Worm (Caenorhabditis elegans): ENCODE results near the gene Y110A2AL.6.

Y110A2AL.6 gene

ce11 chrII:2815017-2815416 is 26.4 kb downstream of the Y110A2AL.6 start:
- TF ChIP-seq mls-2 (tag; optimal IDR thresholded peaks at IDR 0.05) = no peak
- no peak for TF ChIP-seq unc-62 (GFP tag; optimal IDR thresholded peaks at IDR 0.05)
- TF ChIP-seq unc-120 (tag; optimal IDR thresholded peaks at IDR 0.05; ENCODE audit: poor library complexity, severe bottlenecking) = no peak
- no peak for TF ChIP-seq sem-2 (GFP tag; optimal IDR thresholded peaks at IDR 0.05)
- no peak for TF ChIP-seq pha-4 (tag; optimal IDR thresholded peaks at IDR 0.05)
- no peak for TF ChIP-seq nhr-28 (tag; optimal IDR thresholded peaks at IDR 0.05)
- TF ChIP-seq blmp-1 (tag; optimal IDR thresholded peaks at IDR 0.05) = no peak
- TF ChIP-seq sptf-1 (tag; optimal IDR thresholded peaks at IDR 0.05) = no peak
- TF ChIP-seq elt-3 (tag; optimal IDR thresholded peaks at IDR 0.05) = no peak

ce11 chrII:2807674-2808206 is 33.7 kb downstream of the Y110A2AL.6 start, which contains the start of gene K12H6.12:
Gene K12H6.12, plus strand, starts transcription at chrII:2808156.
- TF ChIP-seq unc-62 (GFP tag; optimal IDR thresholded peaks at IDR 0.05) (no peak), ceh-43 (GFP tag; optimal IDR thresholded peaks at IDR 0.05) (no peak), lin-13 (tag; optimal IDR thresholded peaks at IDR 0.05) (no peak), cnd-1 (tag; optimal IDR thresholded peaks at IDR 0.05) (no peak), nhr-2 (tag; optimal IDR thresholded peaks at IDR 0.05) (no peak), unc-120 (tag; optimal IDR thresholded peaks at IDR 0.05; ENCODE audit: poor library complexity, severe bottlenecking) (no peak), mls-2 (tag; optimal IDR thresholded peaks at IDR 0.05) (no peak)

ce11 chrII:2805566-2805965 is 35.9 kb downstream of the Y110A2AL.6 start:
- TF ChIP-seq pha-4 (tag; optimal IDR thresholded peaks at IDR 0.05) (no peak), ceh-39 (tag; optimal IDR thresholded peaks at IDR 0.05) (no peak), M03D4.4 (tag; optimal IDR thresholded peaks at IDR 0.05) (no peak)

ce11 chrII:2804949-2805348 is 36.5 kb downstream of the Y110A2AL.6 start:
- TF ChIP-seq ceh-43 (GFP tag; optimal IDR thresholded peaks at IDR 0.05) (no peak), elt-3 (tag; optimal IDR thresholded peaks at IDR 0.05) (no peak), ztf-11 (tag; optimal IDR thresholded peaks at IDR 0.05) (no peak), unc-39 (tag; optimal IDR thresholded peaks at IDR 0.05) (no peak)

DNA sequence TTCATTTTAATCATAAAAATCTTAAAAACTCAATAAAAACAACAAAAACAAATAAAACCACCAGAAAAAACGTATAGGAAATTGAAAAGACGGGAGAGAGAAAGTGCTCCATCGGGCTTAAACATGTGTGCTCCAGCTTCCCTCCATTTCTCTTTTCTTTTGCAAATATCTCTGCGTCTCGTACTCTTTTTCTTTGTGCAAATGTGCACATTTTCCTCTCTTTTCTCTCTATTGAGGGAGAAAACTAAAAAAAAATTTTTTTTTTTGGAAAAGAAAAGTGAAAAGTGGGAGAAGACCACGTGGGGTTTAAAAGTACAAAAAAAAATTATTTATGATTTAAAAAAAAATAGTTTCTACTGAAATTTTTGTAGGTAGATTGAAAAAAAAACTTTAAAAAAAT is 37.2 kb downstream of the Y110A2AL.6 start:
- TF ChIP-seq zip-8 (tag; optimal IDR thresholded peaks at IDR 0.05) (no peak), ces-1 (GFP tag; optimal IDR thresholded peaks at IDR 0.05) (peak; percentile 12), unc-120 (tag; optimal IDR thresholded peaks at IDR 0.05; ENCODE audit: poor library complexity, severe bottlenecking) (peak; percentile 50), lin-13 (tag; optimal IDR thresholded peaks at IDR 0.05) (no peak)

DNA sequence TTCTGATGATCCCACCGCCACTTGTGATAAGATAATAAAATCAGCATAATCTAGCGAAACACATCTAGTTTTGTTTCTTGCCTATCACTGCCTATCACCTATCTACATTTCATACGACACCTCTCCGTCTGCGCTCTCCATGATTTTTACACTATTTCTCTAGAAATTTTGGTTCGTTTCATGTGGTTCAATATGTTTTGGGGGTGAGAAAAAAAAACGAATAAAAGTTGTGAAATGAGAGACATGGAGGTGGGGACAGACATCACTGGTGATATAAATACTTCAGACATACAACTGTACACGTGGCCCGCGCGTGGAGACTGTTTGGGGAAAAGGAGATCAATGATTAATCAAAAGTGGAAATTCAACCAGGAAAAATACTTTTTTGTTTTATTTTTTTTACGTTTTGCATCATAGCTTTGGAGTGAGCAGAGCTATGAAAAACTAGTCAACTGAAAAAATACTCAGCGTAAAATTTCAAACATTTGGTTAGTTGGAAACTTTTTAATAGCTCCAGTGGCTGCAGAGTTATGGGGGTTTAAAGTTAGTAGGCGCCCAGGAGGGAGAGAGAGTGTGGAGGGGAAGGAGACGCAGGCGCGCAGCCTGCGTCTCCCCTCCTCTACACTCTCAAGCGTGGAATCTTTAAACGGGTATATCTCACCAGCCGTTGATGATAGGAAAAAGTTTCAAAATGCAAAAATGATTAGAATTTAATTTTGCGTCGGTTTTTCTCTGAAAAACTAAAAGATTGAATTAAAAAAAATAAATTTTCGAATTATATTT is 38.4 kb downstream of the Y110A2AL.6 start:
- TF ChIP-seq ceh-43 (GFP tag; optimal IDR thresholded peaks at IDR 0.05) = no peak
- TF ChIP-seq lin-32 (GFP tag; optimal IDR thresholded peaks at IDR 0.05) = no peak
- TF ChIP-seq ztf-11 (tag; optimal IDR thresholded peaks at IDR 0.05) = no peak
- TF ChIP-seq elt-1 (tag; optimal IDR thresholded peaks at IDR 0.05; ENCODE audit: borderline replicate concordance, insufficient read depth) = no peak
- no peak for TF ChIP-seq zip-8 (tag; optimal IDR thresholded peaks at IDR 0.05)
- no peak for TF ChIP-seq drap-1 (GFP tag; optimal IDR thresholded peaks at IDR 0.05)

- TF ChIP-seq mls-2 (tag; optimal IDR thresholded peaks at IDR 0.05) (no peak), lin-13 (tag; optimal IDR thresholded peaks at IDR 0.05) (peak; percentile 2), lin-32 (GFP tag; optimal IDR thresholded peaks at IDR 0.05) (no peak), sem-2 (GFP tag; optimal IDR thresholded peaks at IDR 0.05) (no peak)
Measured at ce11 chrII:2801764-2802163, 39.7 kb downstream of the Y110A2AL.6 start.

ce11 chrII:2800550-2801233 is 40.7 kb downstream of the Y110A2AL.6 start, which contains the start of gene nhr-119:
Gene nhr-119, minus strand, starts transcription at chrII:2800600.
- TF ChIP-seq unc-120 (tag; optimal IDR thresholded peaks at IDR 0.05; ENCODE audit: poor library complexity, severe bottlenecking) (peak; percentile 6), elt-3 (tag; optimal IDR thresholded peaks at IDR 0.05) (peak; percentile 94), mep-1 (tag; optimal IDR thresholded peaks at IDR 0.05) (no peak), ceh-39 (tag; optimal IDR thresholded peaks at IDR 0.05) (no peak), unc-62 (GFP tag; optimal IDR thresholded peaks at IDR 0.05) (peak; percentile 79), hlh-1 (tag; optimal IDR thresholded peaks at IDR 0.05) (no peak), nhr-237 (tag; optimal IDR thresholded peaks at IDR 0.05) (peak; percentile 33), elt-1 (tag; optimal IDR thresholded peaks at IDR 0.05; ENCODE audit: borderline replicate concordance, insufficient read depth) (peak; percentile 95)

All from whole organism, mixed stage, embryonic.